Fruit fly (Drosophila melanogaster) whole organism, pupa: Measurements from ENCODE around the gene ghi.
A peak's percentile ranks its signal among the peaks of the same experiment; 100 is the strongest.

ENCODE experiments used
- CG10348 ChIP-seq: fragments of 200-800 bp; sonication (Bioruptor generic); IDR thresholded peaks from 2 replicates; pipeline ENCODE4 v1.3.6; 2022; ENCODE audit warnings: missing biosample characterization, missing genetic modification characterization
- CG12605 ChIP-seq: fragments of 200-800 bp; sonication (Bioruptor generic); IDR thresholded peaks from 2 replicates; pipeline ENCODE4 v1.3.6; 2022; ENCODE audit warnings: missing biosample characterization, missing genetic modification characterization
- CG13204 ChIP-seq: fragments of 200-800 bp; sonication (Bioruptor generic); optimal IDR thresholded peaks from 2 replicates; lab custom pipeline; 2018; ENCODE audit warnings: missing biosample characterization, mild to moderate bottlenecking, missing genetic modification characterization, moderate library complexity
- CG14655 ChIP-seq: fragments of 200-800 bp; sonication (Bioruptor generic); optimal IDR thresholded peaks from 3 replicates; lab custom pipeline; 2017; ENCODE audit warnings: mild to moderate bottlenecking, missing biosample characterization, missing genetic modification reagents, missing genetic modification characterization
- CG15710 ChIP-seq: fragments of 200-800 bp; sonication (Bioruptor generic); optimal IDR thresholded peaks from 2 replicates; lab custom pipeline; 2018; ENCODE audit warnings: missing biosample characterization, mild to moderate bottlenecking, missing genetic modification characterization, moderate library complexity
- CG17806 ChIP-seq: fragments of 200-800 bp; sonication (Bioruptor generic); optimal IDR thresholded peaks from 2 replicates; lab custom pipeline; 2018; ENCODE audit warnings: missing biosample characterization, mild to moderate bottlenecking, missing genetic modification characterization, moderate library complexity
- CG32121 ChIP-seq: fragments of 200-800 bp; sonication (Bioruptor generic); IDR thresholded peaks from 2 replicates; pipeline ENCODE4 v1.3.6; 2022; ENCODE audit warnings: missing biosample characterization, missing genetic modification characterization
- CG34367 ChIP-seq: fragments of 200-800 bp; sonication (Bioruptor generic); optimal IDR thresholded peaks from 2 replicates; lab custom pipeline; 2018; ENCODE audit warnings: missing biosample characterization, mild to moderate bottlenecking, missing genetic modification characterization
- CG4496 ChIP-seq: fragments of 200-800 bp; sonication (Bioruptor generic); IDR thresholded peaks from 3 replicates; pipeline ENCODE4 v1.3.6; 2022; ENCODE audit warnings: missing biosample characterization, missing genetic modification characterization
- CG8159 ChIP-seq: fragments of 200-800 bp; sonication (Bioruptor generic); optimal IDR thresholded peaks from 3 replicates; lab custom pipeline; 2018; ENCODE audit warnings: missing biosample characterization, mild to moderate bottlenecking, missing genetic modification characterization, moderate library complexity
- CG8301 ChIP-seq: fragments of 200-800 bp; sonication (Bioruptor generic); optimal IDR thresholded peaks from 2 replicates; lab custom pipeline; 2018; ENCODE audit warnings: missing biosample characterization, mild to moderate bottlenecking, missing genetic modification characterization
- CG9948 ChIP-seq: fragments of 200-800 bp; sonication (Bioruptor generic); optimal IDR thresholded peaks from 2 replicates; lab custom pipeline; 2018; ENCODE audit warnings: missing biosample characterization, mild to moderate bottlenecking, missing genetic modification characterization, moderate library complexity
- D1 ChIP-seq: fragments of 200-800 bp; sonication (Bioruptor generic); optimal IDR thresholded peaks from 2 replicates; lab custom pipeline; 2018; ENCODE audit warnings: missing biosample characterization, mild to moderate bottlenecking, missing genetic modification characterization, moderate library complexity
- EcR ChIP-seq: fragments of 200-800 bp; sonication (Bioruptor generic); optimal IDR thresholded peaks from 3 replicates; lab custom pipeline; 2019; ENCODE audit warnings: missing biosample characterization, missing genetic modification characterization, mild to moderate bottlenecking, moderate library complexity, missing genetic modification reagents
- Ets98B ChIP-seq: fragments of 200-800 bp; sonication (Bioruptor generic); IDR thresholded peaks from 2 replicates; pipeline ENCODE4 v1.3.6; 2022; ENCODE audit warnings: missing biosample characterization, missing genetic modification characterization
- Pif1B ChIP-seq: fragments of 200-800 bp; sonication (Bioruptor generic); optimal IDR thresholded peaks from 3 replicates; lab custom pipeline; 2016; ENCODE audit warnings: missing biosample characterization, missing genetic modification characterization
- Snoo ChIP-seq: fragments of 200-800 bp; sonication (Bioruptor generic); optimal IDR thresholded peaks from 3 replicates; lab custom pipeline; 2017; ENCODE audit warnings: missing biosample characterization, mild to moderate bottlenecking, missing genetic modification characterization, inconsistent platforms
- fd96Ca ChIP-seq: fragments of 200-800 bp; sonication (Bioruptor generic); IDR thresholded peaks from 3 replicates; pipeline ENCODE4 v1.3.6; 2022; ENCODE audit warnings: missing biosample characterization, missing genetic modification characterization
- gl ChIP-seq: fragments of 200-800 bp; sonication (Bioruptor generic); optimal IDR thresholded peaks from 2 replicates; lab custom pipeline; 2018; ENCODE audit warnings: missing biosample characterization, mild to moderate bottlenecking, missing genetic modification characterization

ghi gene

DNA sequence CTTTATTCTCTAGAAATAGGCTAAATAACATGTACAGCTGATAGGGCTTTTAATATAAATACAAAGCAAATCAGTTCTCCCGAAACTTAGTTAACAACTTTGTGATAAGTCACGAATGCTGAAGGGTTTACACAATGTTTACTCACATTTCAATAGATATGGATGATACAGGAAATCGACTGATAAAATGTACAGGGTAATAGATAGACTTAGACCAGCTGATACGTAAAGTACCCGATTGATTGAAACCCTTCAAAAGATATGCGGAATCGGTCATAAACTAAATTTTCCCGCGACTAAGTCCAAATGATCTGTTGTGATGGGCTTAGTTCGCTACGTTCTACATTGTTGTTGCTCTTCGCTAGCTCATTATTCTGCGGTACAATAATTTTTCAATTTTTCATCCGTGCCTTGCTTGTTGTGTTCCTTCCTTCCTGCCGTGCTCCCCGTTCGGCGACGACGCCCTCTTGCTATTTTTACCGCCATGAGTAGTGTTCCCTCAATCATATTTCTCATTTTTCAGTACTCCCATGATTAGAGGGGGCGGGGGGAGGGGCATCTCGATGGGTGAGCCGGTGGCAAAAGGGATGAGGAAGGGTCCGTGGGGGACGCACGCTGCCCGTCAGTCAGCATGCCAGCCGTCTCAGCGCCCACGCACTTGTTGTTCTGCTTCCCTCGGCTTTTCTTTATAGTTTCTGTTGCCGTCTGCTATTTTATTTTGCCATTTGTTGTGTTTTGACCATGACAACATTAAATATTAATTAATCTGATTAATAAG, 18.7 kb upstream of the ghi start:
- no peak for TF ChIP-seq fd96Ca (GFP tag; lab: Robert Waterston, UW)
- TF ChIP-seq CG15710 (tag; lab: Kevin White, UChicago) = no peak
- TF ChIP-seq CG8301 (tag; lab: Kevin White, UChicago) = no peak
- TF ChIP-seq CG32121 (GFP tag; lab: Robert Waterston, UW) = 0 out of 2 replicates have a peak, but pooled peaks have one; percentile 37
- TF ChIP-seq CG13204 (GFP tag; lab: Kevin White, UChicago) = peak; percentile 11
- TF ChIP-seq CG9948 = no peak

DNA sequence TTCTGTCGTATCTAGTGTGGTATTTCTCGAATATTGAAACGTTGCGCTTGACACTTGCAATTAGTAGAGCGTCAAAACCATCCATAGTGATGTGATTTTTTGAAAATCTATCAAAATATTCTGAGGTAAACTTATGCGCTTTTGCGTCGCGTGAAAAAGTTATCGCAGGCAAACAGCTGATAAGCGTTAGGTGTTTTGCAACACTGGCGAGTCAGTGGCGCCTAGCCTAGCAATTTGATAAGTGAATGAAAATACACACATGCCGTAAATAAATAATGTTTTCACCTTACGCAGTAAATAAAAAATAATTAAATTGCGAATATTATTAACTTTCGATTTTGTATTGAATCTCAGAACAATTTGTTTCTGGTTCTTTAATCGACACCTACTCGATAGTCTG, 16.4 kb upstream of the ghi start, which contains the start of gene CG42526:
Gene CG42526, minus strand, starts transcription at position 85 of the 400 bp plus-strand sequence.
- TF ChIP-seq CG14655 (GFP tag; lab: Kevin White, UChicago) (no peak), CG34367 (tag; lab: Kevin White, UChicago) (peak; percentile 27), Ets98B (GFP tag; lab: Robert Waterston, UW) (peak; percentile 35), CG9948 (no peak), CG13204 (GFP tag; lab: Kevin White, UChicago) (no peak)
- TF ChIP-seq, all 21 proteins: peak for 2

DNA sequence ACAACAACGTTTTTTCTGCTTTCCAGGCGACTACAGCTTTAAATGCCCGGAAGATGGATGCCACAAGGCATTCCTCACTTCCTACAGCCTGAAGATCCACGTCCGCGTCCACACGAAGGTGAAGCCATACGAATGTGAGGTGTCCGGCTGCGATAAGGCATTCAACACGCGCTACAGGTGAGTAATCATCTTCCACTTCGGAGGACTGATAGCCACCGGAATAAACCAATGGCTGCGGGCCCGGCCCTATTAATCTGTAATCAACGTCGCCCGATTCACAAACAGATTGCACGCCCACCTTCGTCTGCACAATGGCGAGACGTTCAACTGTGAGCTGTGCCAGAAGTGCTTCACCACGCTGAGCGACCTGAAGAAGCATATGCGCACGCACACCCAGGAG, 15.8 kb upstream of the ghi start:
- no peak for TF ChIP-seq D1 (tag; lab: Kevin White, UChicago)
- TF ChIP-seq fd96Ca (GFP tag; lab: Robert Waterston, UW) = no peak
- TF ChIP-seq CG8159 (tag; lab: Kevin White, UChicago) = no peak
- no peak for TF ChIP-seq EcR
- TF ChIP-seq CG9948 = no peak
- TF ChIP-seq Pif1B (GFP tag; lab: Kevin White, UChicago) = no peak
- no peak for TF ChIP-seq Snoo
- no peak for TF ChIP-seq CG15710 (tag; lab: Kevin White, UChicago)
- TF ChIP-seq CG8301 (tag; lab: Kevin White, UChicago) = no peak
- TF ChIP-seq Ets98B (GFP tag; lab: Robert Waterston, UW) = no peak
- TF ChIP-seq CG13204 (GFP tag; lab: Kevin White, UChicago) = no peak
- no peak for TF ChIP-seq gl (tag; lab: Kevin White, UChicago)
- no peak for TF ChIP-seq CG12605
- no peak for TF ChIP-seq CG17806
- no peak for TF ChIP-seq CG10348 (GFP tag; lab: Robert Waterston, UW)
- no peak for TF ChIP-seq CG34367 (tag; lab: Kevin White, UChicago)
- TF ChIP-seq CG4496 (GFP tag; lab: Robert Waterston, UW) = no peak
- TF ChIP-seq, all 21 proteins: peak for 0

DNA sequence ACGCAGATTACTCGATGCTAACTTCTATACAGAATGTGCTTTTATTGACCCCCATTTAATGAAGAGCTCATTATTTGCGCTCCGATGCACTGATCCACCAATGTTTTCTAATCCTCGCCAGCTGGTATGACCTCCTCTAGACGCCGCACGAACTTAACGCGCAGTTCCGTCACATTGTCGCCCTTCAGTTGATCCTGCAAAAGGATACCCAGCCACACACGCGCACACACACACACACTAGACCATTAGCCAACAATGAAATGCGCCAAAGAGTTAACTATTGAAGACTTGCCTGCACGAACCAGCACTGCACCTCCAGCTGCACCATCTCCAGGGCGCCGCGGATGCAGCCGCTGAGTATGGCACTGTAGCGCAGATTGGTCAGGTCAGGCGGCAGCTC, 12.8 kb upstream of the ghi start:
- TF ChIP-seq fd96Ca (GFP tag; lab: Robert Waterston, UW) (no peak), CG9948 (no peak)

DNA sequence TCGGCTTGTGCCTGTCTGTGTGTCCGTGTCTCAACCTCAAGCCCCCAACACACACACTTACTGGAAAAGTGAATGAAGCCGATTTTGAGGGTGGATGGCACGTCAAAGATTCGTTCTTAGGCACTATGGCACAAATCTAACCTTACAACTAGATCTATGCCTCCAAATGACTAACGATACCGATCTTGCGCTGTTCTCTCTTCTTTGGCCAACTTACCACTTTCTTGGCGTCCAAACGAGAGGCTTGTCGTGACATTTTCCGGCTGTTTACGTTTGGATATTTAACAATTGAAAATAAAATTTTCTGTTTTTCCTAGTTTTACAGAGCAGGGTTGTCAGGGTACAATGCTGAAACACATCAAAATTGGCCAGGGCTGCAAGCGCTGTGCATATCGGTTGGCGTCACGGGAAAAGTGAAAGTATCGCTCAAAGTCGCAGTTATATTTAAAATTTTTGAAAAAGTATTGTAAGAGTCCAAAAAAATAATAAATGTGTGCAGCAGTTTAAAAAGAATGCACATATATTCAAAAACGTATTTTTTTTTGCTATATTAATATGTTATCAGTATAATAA, 9.7 kb upstream of the ghi start, which contains the start of the genes Bet3 and Nf-YA:
Gene Bet3, minus strand, starts transcription at position 361 of the 573 bp plus-strand sequence.
Gene Nf-YA, minus strand, starts transcription at position 361 of the 573 bp plus-strand sequence.
- TF ChIP-seq CG34367 (tag; lab: Kevin White, UChicago) (no peak), fd96Ca (GFP tag; lab: Robert Waterston, UW) (peak; percentile 54; the same call in 1 of the 3 replicates), CG13204 (GFP tag; lab: Kevin White, UChicago) (no peak), CG4496 (GFP tag; lab: Robert Waterston, UW) (peak; percentile 56; the same call in 1 of the 3 replicates), Ets98B (GFP tag; lab: Robert Waterston, UW) (peak; percentile 27), Snoo (peak; percentile 53), CG15710 (tag; lab: Kevin White, UChicago) (peak; percentile 49), D1 (tag; lab: Kevin White, UChicago) (peak; percentile 88)
- TF ChIP-seq, all 21 proteins: peak for 6

DNA sequence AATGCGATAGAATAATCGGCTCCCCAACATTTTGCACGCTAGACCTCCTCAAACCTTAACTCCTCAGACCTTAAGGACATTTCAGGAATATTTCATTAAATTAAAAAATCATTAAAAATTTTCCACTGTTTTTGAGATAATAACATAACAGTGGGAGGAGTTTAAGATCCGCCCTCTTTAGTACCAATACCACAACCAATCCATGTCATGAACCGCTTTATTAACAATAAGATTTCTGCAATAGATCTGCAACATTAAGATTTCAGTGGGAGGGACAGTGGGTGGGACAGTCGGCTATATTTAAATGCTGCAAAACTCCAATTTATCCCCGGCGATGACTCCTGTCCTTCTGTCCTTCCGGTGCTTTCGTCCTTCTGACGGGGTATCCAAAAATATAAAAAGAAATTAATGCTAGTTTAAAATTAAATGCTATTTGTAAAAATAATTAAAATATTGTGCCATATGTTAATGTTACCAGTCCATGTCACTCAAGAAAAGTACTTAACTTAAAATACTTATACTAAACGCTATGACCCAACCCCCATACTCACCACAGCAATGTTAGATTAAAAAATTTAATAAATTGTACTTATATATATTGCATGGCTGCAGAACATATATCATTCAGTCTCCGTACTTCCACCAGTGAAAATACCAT, 8.9 kb upstream of the ghi start, which contains the start of gene Srg3:
Gene Srg3, plus strand, starts transcription at position 608 of the 658 bp plus-strand sequence.
- TF ChIP-seq fd96Ca (GFP tag; lab: Robert Waterston, UW) (no peak), CG12605 (no peak), EcR (no peak)
- TF ChIP-seq, all 21 proteins: peak for 0

DNA sequence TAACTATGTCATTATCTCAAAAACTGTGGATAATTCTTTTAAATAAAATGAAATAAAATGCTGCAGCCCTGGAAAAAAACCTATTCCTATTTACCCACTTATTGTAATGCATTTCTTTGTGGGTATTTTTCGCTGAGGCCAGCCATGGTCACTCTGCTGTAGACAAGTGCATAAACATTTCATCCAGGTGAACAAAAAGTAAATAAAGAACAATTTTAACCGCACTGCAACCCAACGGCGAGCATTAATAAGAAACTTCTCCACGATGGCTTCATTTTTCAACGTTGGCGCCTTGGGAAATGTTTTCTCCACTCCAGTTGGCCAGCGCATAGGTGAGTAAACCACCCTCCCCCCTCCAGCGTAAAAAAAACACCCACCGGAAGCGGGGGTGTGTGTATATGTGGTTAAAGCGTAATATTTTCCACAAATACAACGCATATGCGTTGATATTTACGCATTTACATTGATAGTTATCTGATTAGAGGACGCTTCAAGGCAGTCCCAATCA, 4.9 kb upstream of the ghi start, which contains the start of gene CG3529:
Gene CG3529, plus strand, starts transcription at position 134 of the 508 bp plus-strand sequence.
- TF ChIP-seq EcR (peak; percentile 29), CG9948 (no peak), CG4496 (GFP tag; lab: Robert Waterston, UW) (no peak), CG15710 (tag; lab: Kevin White, UChicago) (peak; percentile 33), CG17806 (no peak), CG8159 (tag; lab: Kevin White, UChicago) (no peak), CG32121 (GFP tag; lab: Robert Waterston, UW) (0 out of 2 replicates have a peak, but pooled peaks have one; percentile 22), CG34367 (tag; lab: Kevin White, UChicago) (no peak), Ets98B (GFP tag; lab: Robert Waterston, UW) (0 out of 2 replicates have a peak, but pooled peaks have one; percentile 15)
